Worm (Caenorhabditis elegans): ENCODE data around the gene bcat-1.

ce11 chrX:12907502-12907901 lies 30.2 kb downstream of the bcat-1 start, which contains the start of gene pqn-18:
- no peak for TF ChIP-seq lin-39 (tag; optimal IDR thresholded peaks at IDR 0.05)
- no peak for TF ChIP-seq nhr-43 (tag; optimal IDR thresholded peaks at IDR 0.05; ENCODE audit: poor library complexity, severe bottlenecking)
- TF ChIP-seq unc-62 (GFP tag; optimal IDR thresholded peaks at IDR 0.05) = no peak
- peak; percentile 15 for TF ChIP-seq pha-4 (tag; optimal IDR thresholded peaks at IDR 0.05)
- TF ChIP-seq pqm-1 (tag; optimal IDR thresholded peaks at IDR 0.05) = no peak
- no peak for TF ChIP-seq nhr-25 (tag; optimal IDR thresholded peaks at IDR 0.05)
- no peak for TF ChIP-seq unc-39 (tag; optimal IDR thresholded peaks at IDR 0.05)
- TF ChIP-seq tbx-2 (tag; optimal IDR thresholded peaks at IDR 0.05) = no peak
- no peak for TF ChIP-seq ztf-11 (tag; optimal IDR thresholded peaks at IDR 0.05)
